Fruit fly (Drosophila melanogaster): ENCODE measurements around the gene Tps1.

Gene Tps1

dm6 chr2L:4388027-4388426 lies at the start of gene Tps1:
Tps1 (plus strand) TSS chr2L:4388327.
- TF ChIP-seq insv (optimal IDR thresholded peaks at IDR 0.05) (no peak), Sin3A (optimal IDR thresholded peaks at IDR 0.05) (no peak), h (optimal IDR thresholded peaks at IDR 0.05) (no peak), ttk (optimal IDR thresholded peaks at IDR 0.05) (no peak), Myc (optimal IDR thresholded peaks at IDR 0.05) (no peak), psq (optimal IDR thresholded peaks at IDR 0.05) (no peak)

DNA sequence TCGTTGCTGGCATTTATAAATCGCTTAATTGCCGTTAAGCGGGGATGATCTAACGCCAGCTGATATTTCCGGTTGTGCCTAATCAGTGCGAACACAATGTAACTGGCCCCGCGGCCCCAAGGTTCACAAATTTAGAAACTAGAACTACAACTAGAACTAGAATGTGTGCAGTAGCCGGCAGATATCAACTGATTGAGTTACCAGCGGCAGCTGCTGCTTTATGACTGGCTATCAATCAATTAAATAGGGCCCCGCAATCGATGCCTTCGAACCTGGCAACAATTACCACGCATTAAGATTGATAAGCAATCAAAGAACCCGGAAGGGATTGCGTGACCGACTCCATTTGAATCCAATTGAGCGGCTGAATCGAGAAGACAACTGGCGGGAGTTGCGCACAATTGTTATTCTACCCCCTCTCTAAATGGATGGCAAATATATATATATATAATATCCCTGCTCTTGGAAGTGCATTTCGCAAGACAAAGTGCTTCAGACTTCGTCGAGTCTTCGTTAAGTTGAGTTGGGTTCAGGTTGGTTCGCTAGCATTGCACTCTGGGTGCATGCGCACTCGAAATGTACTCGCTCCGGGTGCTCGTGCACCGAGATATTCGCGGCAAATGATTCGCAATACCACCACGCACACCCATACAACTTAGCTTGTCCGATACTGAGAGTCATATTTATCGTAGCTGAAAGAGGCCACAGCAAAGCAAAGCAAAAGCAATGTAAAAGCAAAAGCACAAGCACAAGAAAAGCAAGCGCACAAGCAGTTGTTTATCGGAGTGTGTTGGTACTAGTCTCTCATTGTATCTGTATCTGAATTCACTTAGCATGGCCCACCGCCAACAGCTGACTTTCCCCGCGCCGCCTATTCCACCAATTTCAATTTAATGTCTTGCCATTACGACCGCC lies 48.1 kb upstream of the Tps1 start:
- TF ChIP-seq ttk (optimal IDR thresholded peaks at IDR 0.05) = no peak
- TF ChIP-seq h (optimal IDR thresholded peaks at IDR 0.05) = no peak

dm6 chr2L:4345569-4346131 lies 42.5 kb upstream of the Tps1 start:
- TF ChIP-seq Sin3A (optimal IDR thresholded peaks at IDR 0.05) = no peak
- no peak for TF ChIP-seq ttk (optimal IDR thresholded peaks at IDR 0.05)
- no peak for TF ChIP-seq Myc (optimal IDR thresholded peaks at IDR 0.05)
- no peak for TF ChIP-seq psq (optimal IDR thresholded peaks at IDR 0.05)
- no peak for TF ChIP-seq h (optimal IDR thresholded peaks at IDR 0.05)
- no peak for TF ChIP-seq insv (optimal IDR thresholded peaks at IDR 0.05)

DNA sequence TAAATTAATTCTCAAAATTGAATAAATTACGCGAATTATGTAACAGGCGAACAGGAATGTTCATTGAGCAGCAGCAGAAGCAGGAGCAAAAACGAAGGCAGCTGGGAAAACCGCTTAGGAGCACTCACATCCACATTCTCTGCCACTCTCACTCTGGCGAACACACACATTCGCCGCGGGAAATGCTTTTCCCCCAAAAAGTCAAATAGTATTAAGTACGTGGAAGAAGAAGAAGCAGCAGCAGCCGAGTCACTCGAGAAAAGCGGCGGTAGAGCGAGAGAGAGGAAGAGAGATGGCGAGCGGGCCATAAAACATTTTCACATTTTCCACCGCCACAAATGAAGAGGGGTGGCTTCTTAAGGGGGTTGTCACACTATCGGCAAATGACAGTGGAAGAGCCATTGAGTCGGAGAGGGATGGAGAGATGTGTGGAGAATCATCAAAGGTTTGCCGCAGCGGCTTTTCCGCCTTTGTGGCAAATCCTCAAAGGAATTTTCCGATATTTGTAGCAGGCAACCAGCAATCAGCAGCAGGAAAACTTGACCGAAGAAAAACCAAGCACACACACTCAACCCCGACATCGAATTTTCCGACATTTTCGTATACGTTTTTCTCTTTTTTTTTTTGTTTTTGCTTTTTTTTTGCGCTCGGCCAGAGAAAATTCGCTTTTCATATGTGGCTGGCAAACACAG lies 41.4 kb upstream of the Tps1 start:
- no peak for TF ChIP-seq Sin3A (optimal IDR thresholded peaks at IDR 0.05)
- TF ChIP-seq insv (optimal IDR thresholded peaks at IDR 0.05) = no peak
- no peak for TF ChIP-seq psq (optimal IDR thresholded peaks at IDR 0.05)
- TF ChIP-seq Myc (optimal IDR thresholded peaks at IDR 0.05) = no peak
- no peak for TF ChIP-seq h (optimal IDR thresholded peaks at IDR 0.05)
- no peak for TF ChIP-seq ttk (optimal IDR thresholded peaks at IDR 0.05)

dm6 chr2L:4348545-4348944 lies 39.6 kb upstream of the Tps1 start:
- no peak for TF ChIP-seq Myc (optimal IDR thresholded peaks at IDR 0.05)
- TF ChIP-seq insv (optimal IDR thresholded peaks at IDR 0.05) = no peak
- no peak for TF ChIP-seq ttk (optimal IDR thresholded peaks at IDR 0.05)
- TF ChIP-seq Sin3A (optimal IDR thresholded peaks at IDR 0.05) = no peak
- TF ChIP-seq psq (optimal IDR thresholded peaks at IDR 0.05) = no peak
- no peak for TF ChIP-seq h (optimal IDR thresholded peaks at IDR 0.05)

DNA sequence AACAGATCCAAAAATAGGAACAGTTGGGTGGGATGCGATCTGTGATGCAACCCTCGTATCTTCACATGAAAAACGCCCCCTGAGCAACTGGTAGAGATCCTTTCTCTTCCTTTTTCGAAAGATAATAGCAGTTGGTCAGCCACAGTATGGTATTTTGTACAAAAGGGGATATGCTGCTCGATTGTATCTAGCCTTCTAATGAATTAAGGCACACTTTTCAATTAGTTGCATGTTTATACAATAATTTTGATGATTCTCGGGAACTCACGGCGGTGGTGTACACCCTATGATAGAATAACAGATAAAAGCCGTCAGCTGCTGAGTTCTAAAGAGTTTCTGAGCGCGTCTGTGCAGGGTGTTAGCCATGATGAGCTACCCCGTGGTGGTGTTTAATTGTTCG lies 38.5 kb upstream of the Tps1 start:
- TF ChIP-seq insv (optimal IDR thresholded peaks at IDR 0.05) = no peak
- TF ChIP-seq ttk (optimal IDR thresholded peaks at IDR 0.05) = no peak
- TF ChIP-seq h (optimal IDR thresholded peaks at IDR 0.05) = no peak
- no peak for TF ChIP-seq psq (optimal IDR thresholded peaks at IDR 0.05)
- TF ChIP-seq Myc (optimal IDR thresholded peaks at IDR 0.05) = no peak
- no peak for TF ChIP-seq Sin3A (optimal IDR thresholded peaks at IDR 0.05)

DNA sequence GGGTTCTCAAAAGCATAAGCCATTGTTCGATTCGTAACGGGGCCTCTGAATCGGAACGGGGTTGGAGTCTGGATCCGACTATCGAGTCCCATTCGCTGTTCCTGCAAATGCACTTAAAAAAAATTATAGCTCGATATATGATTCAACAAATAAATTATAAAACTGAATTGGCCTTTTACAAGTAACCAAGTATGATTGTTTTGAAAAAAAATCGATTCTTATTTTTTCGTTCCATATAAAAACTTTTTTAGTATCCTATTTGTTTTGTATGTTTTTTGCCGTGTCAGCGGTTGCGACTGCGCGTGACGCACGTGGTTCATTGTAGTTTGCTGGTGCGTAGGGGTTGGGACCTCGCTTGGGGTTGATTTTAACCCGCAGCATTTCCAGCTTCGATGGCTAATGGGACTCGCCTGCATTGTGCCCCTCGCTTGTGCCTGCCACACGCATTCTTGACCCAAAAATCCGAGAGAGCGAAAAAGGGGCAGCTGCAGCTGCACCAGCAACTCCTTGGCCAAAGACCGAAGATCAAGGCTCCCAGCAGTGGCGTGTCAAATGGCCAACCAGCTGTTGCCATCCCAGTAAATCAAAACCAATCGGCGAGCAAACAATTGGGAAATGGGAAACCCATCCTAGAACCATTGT lies 37.3 kb upstream of the Tps1 start:
- TF ChIP-seq Sin3A (optimal IDR thresholded peaks at IDR 0.05) (no peak), ttk (optimal IDR thresholded peaks at IDR 0.05) (no peak), psq (optimal IDR thresholded peaks at IDR 0.05) (no peak), h (optimal IDR thresholded peaks at IDR 0.05) (no peak), Myc (optimal IDR thresholded peaks at IDR 0.05) (no peak), insv (optimal IDR thresholded peaks at IDR 0.05) (no peak)

- no peak for TF ChIP-seq h (optimal IDR thresholded peaks at IDR 0.05)
- no peak for TF ChIP-seq ttk (optimal IDR thresholded peaks at IDR 0.05)
- no peak for TF ChIP-seq insv (optimal IDR thresholded peaks at IDR 0.05)
- no peak for TF ChIP-seq Myc (optimal IDR thresholded peaks at IDR 0.05)
- no peak for TF ChIP-seq Sin3A (optimal IDR thresholded peaks at IDR 0.05)
- no peak for TF ChIP-seq psq (optimal IDR thresholded peaks at IDR 0.05)
These were observed 35.5 kb upstream of the Tps1 start, which contains the start of gene CG15429 for dm6 chr2L:4352675-4353074. CG15429 (plus strand) TSS chr2L:4352975.

dm6 chr2L:4355066-4355465 lies 33.1 kb upstream of the Tps1 start:
- no peak for TF ChIP-seq h (optimal IDR thresholded peaks at IDR 0.05)
- no peak for TF ChIP-seq ttk (optimal IDR thresholded peaks at IDR 0.05)
- TF ChIP-seq psq (optimal IDR thresholded peaks at IDR 0.05) = no peak
- TF ChIP-seq Myc (optimal IDR thresholded peaks at IDR 0.05) = no peak
- no peak for TF ChIP-seq Sin3A (optimal IDR thresholded peaks at IDR 0.05)
- TF ChIP-seq insv (optimal IDR thresholded peaks at IDR 0.05) = no peak

- TF ChIP-seq Myc (optimal IDR thresholded peaks at IDR 0.05) (no peak), psq (optimal IDR thresholded peaks at IDR 0.05) (no peak), insv (optimal IDR thresholded peaks at IDR 0.05) (no peak), ttk (optimal IDR thresholded peaks at IDR 0.05) (no peak), h (optimal IDR thresholded peaks at IDR 0.05) (no peak), Sin3A (optimal IDR thresholded peaks at IDR 0.05) (no peak)
These were observed 29.0 kb upstream of the Tps1 start for dm6 chr2L:4359156-4359555.

dm6 chr2L:4360882-4361281 lies 27.2 kb upstream of the Tps1 start:
- no peak for TF ChIP-seq Sin3A (optimal IDR thresholded peaks at IDR 0.05)
- TF ChIP-seq ttk (optimal IDR thresholded peaks at IDR 0.05) = no peak
- TF ChIP-seq Myc (optimal IDR thresholded peaks at IDR 0.05) = no peak
- no peak for TF ChIP-seq h (optimal IDR thresholded peaks at IDR 0.05)
- no peak for TF ChIP-seq psq (optimal IDR thresholded peaks at IDR 0.05)
- TF ChIP-seq insv (optimal IDR thresholded peaks at IDR 0.05) = no peak

Measured in Kc167 (cell line).